Fruit fly (Drosophila melanogaster) whole organism, embryonic: ENCODE results near the gene bin.

Experiments
- Asciz ChIP-seq: fragments of 200-800 bp; sonication (Bioruptor generic); optimal IDR thresholded peaks from 2 replicates; lab custom pipeline; 2017; ENCODE audit warnings: missing biosample characterization, mild to moderate bottlenecking, missing genetic modification characterization, missing genetic modification reagents
- Atf6 ChIP-seq: fragments of 200-800 bp; sonication (Bioruptor generic); IDR thresholded peaks from 2 replicates; pipeline ENCODE4 v1.3.6; 2022; ENCODE audit warnings: missing biosample characterization, missing genetic modification characterization
- Bgb ChIP-seq: fragments of 200-800 bp; sonication (Bioruptor generic); IDR thresholded peaks from 2 replicates; pipeline ENCODE4 v1.3.6; 2022; ENCODE audit warnings: missing biosample characterization, missing genetic modification characterization; ENCODE audit not compliant: partially characterized antibody
- CG10274 ChIP-seq: fragments of 200-800 bp; sonication (Bioruptor generic); optimal IDR thresholded peaks from 3 replicates; lab custom pipeline; 2017; ENCODE audit warnings: missing biosample characterization, mild to moderate bottlenecking, missing genetic modification characterization
- CG10431 ChIP-seq: fragments of 200-800 bp; sonication (Bioruptor generic); optimal IDR thresholded peaks from 3 replicates; lab custom pipeline; 2018; ENCODE audit warnings: missing biosample characterization, mild to moderate bottlenecking, missing genetic modification characterization
- CG10462 ChIP-seq: fragments of 200-800 bp; sonication (Bioruptor generic); optimal IDR thresholded peaks from 2 replicates; lab custom pipeline; 2016; ENCODE audit warnings: missing biosample characterization, missing genetic modification characterization
- CG10959 ChIP-seq: fragments of 200-800 bp; sonication (Bioruptor generic); IDR thresholded peaks from 2 replicates; pipeline ENCODE4 v1.3.6; 2022; ENCODE audit warnings: missing biosample characterization, missing genetic modification characterization
- CG11085 ChIP-seq: fragments of 200-800 bp; sonication (Bioruptor generic); IDR thresholded peaks from 2 replicates; pipeline ENCODE4 v1.3.6; 2022; ENCODE audit warnings: missing biosample characterization, missing genetic modification characterization
- CG11560 ChIP-seq: fragments of 200-800 bp; sonication (Bioruptor generic); IDR thresholded peaks from 3 replicates; pipeline ENCODE4 v1.3.6; 2022; ENCODE audit warnings: missing biosample characterization, missing genetic modification characterization
- CG12299 ChIP-seq: fragments of 200-800 bp; sonication (Bioruptor generic); optimal IDR thresholded peaks from 2 replicates; lab custom pipeline; 2018; ENCODE audit warnings: missing biosample characterization, mild to moderate bottlenecking, missing genetic modification characterization
- CG12744 ChIP-seq: fragments of 200-800 bp; sonication (Bioruptor generic); optimal IDR thresholded peaks from 2 replicates; lab custom pipeline; 2016; ENCODE audit warnings: missing biosample characterization, missing genetic modification characterization
- CG14441 ChIP-seq: fragments of 200-800 bp; sonication (Bioruptor generic); IDR thresholded peaks from 2 replicates; pipeline ENCODE4 v1.3.6; 2022; ENCODE audit warnings: missing biosample characterization, missing genetic modification characterization
- CG15696 ChIP-seq: fragments of 200-800 bp; sonication (Bioruptor generic); optimal IDR thresholded peaks from 2 replicates; lab custom pipeline; 2019; ENCODE audit warnings: missing biosample characterization, mild to moderate bottlenecking, missing genetic modification characterization, moderate library complexity
- CG1647 ChIP-seq: fragments of 200-800 bp; sonication (Bioruptor generic); optimal IDR thresholded peaks from 3 replicates; lab custom pipeline; 2016; ENCODE audit warnings: missing biosample characterization, missing genetic modification characterization
- CG18764 ChIP-seq: fragments of 200-800 bp; sonication (Bioruptor generic); optimal IDR thresholded peaks from 3 replicates; lab custom pipeline; 2016; ENCODE audit warnings: missing biosample characterization, missing genetic modification characterization
- CG3163 ChIP-seq: fragments of 200-800 bp; sonication (Bioruptor generic); optimal IDR thresholded peaks from 3 replicates; lab custom pipeline; 2016; ENCODE audit warnings: missing biosample characterization, missing genetic modification characterization
- CG32532 ChIP-seq: fragments of 200-800 bp; sonication (Bioruptor generic); IDR thresholded peaks from 2 replicates; pipeline ENCODE4 v1.3.6; 2022; ENCODE audit warnings: missing biosample characterization, missing genetic modification characterization
- CG34224 ChIP-seq: fragments of 200-800 bp; sonication (Bioruptor generic); IDR thresholded peaks from 3 replicates; pipeline ENCODE4 v1.3.6; 2022; ENCODE audit warnings: missing biosample characterization, missing genetic modification characterization; ENCODE audit not compliant: partially characterized antibody
- CG3726 ChIP-seq: fragments of 200-800 bp; sonication (Bioruptor generic); IDR thresholded peaks from 3 replicates; pipeline ENCODE4, ENCODE4 v1.3.6; 2022; ENCODE audit warnings: missing biosample characterization, missing genetic modification characterization
- CG4617 ChIP-seq: fragments of 200-800 bp; sonication (Bioruptor generic); optimal IDR thresholded peaks from 3 replicates; lab custom pipeline; 2016; ENCODE audit warnings: missing biosample characterization, missing genetic modification characterization, borderline replicate concordance
- CG5245 ChIP-seq: fragments of 200-800 bp; sonication (Bioruptor generic); optimal IDR thresholded peaks from 3 replicates; lab custom pipeline; 2016; ENCODE audit warnings: missing biosample characterization, missing genetic modification characterization
- CG6175 ChIP-seq: fragments of 200-800 bp; sonication (Bioruptor generic); IDR thresholded peaks from 3 replicates; pipeline ENCODE4 v1.3.6; 2022; ENCODE audit warnings: missing biosample characterization, missing genetic modification characterization
- CG7745 ChIP-seq: fragments of 200-800 bp; sonication (Bioruptor generic); optimal IDR thresholded peaks from 2 replicates; lab custom pipeline; 2018; ENCODE audit warnings: missing biosample characterization, mild to moderate bottlenecking, missing genetic modification characterization, moderate library complexity
- CG8290 ChIP-seq, 3 experiments: fragments of 200-800 bp; sonication (Bioruptor generic); optimal IDR thresholded peaks; 2 replicates each; lab custom pipeline; 2016 to 2019; ENCODE audit warnings: missing biosample characterization in 3 of 3, missing genetic modification characterization in 3 of 3, mild to moderate bottlenecking in 2 of 3, moderate library complexity in 1 of 3
- Hand ChIP-seq: fragments of 200-800 bp; sonication (Bioruptor generic); optimal IDR thresholded peaks from 2 replicates; lab custom pipeline; 2017; ENCODE audit warnings: mild to moderate bottlenecking, missing biosample characterization, missing genetic modification reagents, missing genetic modification characterization
- Jarid2 ChIP-seq: fragments of 200-800 bp; sonication (Bioruptor generic); optimal IDR thresholded peaks from 3 replicates; lab custom pipeline; 2017; ENCODE audit warnings: mild to moderate bottlenecking, missing biosample characterization, missing genetic modification reagents, missing genetic modification characterization
- Opbp ChIP-seq: fragments of 200-800 bp; sonication (Bioruptor generic); IDR thresholded peaks from 3 replicates; pipeline ENCODE4 v1.3.6; 2022; ENCODE audit warnings: missing biosample characterization, missing genetic modification characterization; ENCODE audit not compliant: partially characterized antibody
- Usf ChIP-seq: fragments of 200-800 bp; sonication (Bioruptor generic); optimal IDR thresholded peaks from 2 replicates; lab custom pipeline; 2017; ENCODE audit warnings: missing genotype, missing biosample characterization, missing genetic modification characterization
- al ChIP-seq: fragments of 200-800 bp; sonication (Bioruptor generic); IDR thresholded peaks from 2 replicates; pipeline ENCODE4 v1.3.6; 2022; ENCODE audit warnings: missing biosample characterization, missing genetic modification characterization
- ara ChIP-seq: fragments of 200-800 bp; sonication (Bioruptor generic); IDR thresholded peaks from 2 replicates; pipeline ENCODE4 v1.3.6; 2022; ENCODE audit warnings: missing biosample characterization, missing genetic modification characterization
- caup ChIP-seq: fragments of 200-800 bp; sonication (Bioruptor generic); optimal IDR thresholded peaks from 3 replicates; lab custom pipeline; 2017; ENCODE audit warnings: missing biosample characterization, mild to moderate bottlenecking, missing genetic modification characterization, moderate library complexity; ENCODE audit not compliant: severe bottlenecking
- chn ChIP-seq: fragments of 200-800 bp; sonication (Bioruptor generic); optimal IDR thresholded peaks from 2 replicates; lab custom pipeline; 2016; ENCODE audit warnings: missing biosample characterization, missing genetic modification characterization
- ci ChIP-seq: fragments of 200-800 bp; sonication (Bioruptor generic); IDR thresholded peaks from 3 replicates; pipeline ENCODE4 v1.3.6; 2022; ENCODE audit warnings: missing biosample characterization, missing genetic modification characterization
- da ChIP-seq: fragments of 200-800 bp; sonication (Bioruptor generic); optimal IDR thresholded peaks from 2 replicates; lab custom pipeline; 2016; ENCODE audit warnings: missing biosample characterization, missing genetic modification characterization
- dmrt11E ChIP-seq: fragments of 200-800 bp; sonication (Bioruptor generic); optimal IDR thresholded peaks from 3 replicates; lab custom pipeline; 2018; ENCODE audit warnings: missing biosample characterization, mild to moderate bottlenecking, missing genetic modification characterization, moderate library complexity
- gem ChIP-seq: fragments of 200-800 bp; sonication (Bioruptor generic); optimal IDR thresholded peaks from 2 replicates; lab custom pipeline; 2019; ENCODE audit warnings: missing biosample characterization, mild to moderate bottlenecking, missing genetic modification characterization, moderate library complexity
- hkb ChIP-seq, 2 experiments: fragments of 200-800 bp in 1 of 2; fragments of >200 bp in 1 of 2; sonication (Bioruptor generic) in 1 of 2; IDR thresholded peaks in 1 of 2; optimal IDR thresholded peaks in 1 of 2; 2 replicates each; pipeline versions ENCODE4 v1.3.6 to Lab custom; 2017 to 2022; ENCODE audit warnings: missing biosample characterization in 1 of 2, missing genetic modification characterization in 1 of 2
- insv ChIP-seq, 2 experiments: fragments of 200-800 bp; sonication (Bioruptor generic); optimal IDR thresholded peaks; 3 replicates each; lab custom pipeline; 2016 to 2018; ENCODE audit warnings: missing biosample characterization in 2 of 2, missing genetic modification characterization in 2 of 2
- mam ChIP-seq: fragments of 200-800 bp; sonication (Bioruptor generic); optimal IDR thresholded peaks from 3 replicates; lab custom pipeline; 2016; ENCODE audit warnings: missing biosample characterization, missing genetic modification characterization
- nerfin-2 ChIP-seq: fragments of 200-800 bp; sonication (Bioruptor generic); IDR thresholded peaks from 2 replicates; pipeline ENCODE4 v1.3.6; 2022; ENCODE audit warnings: missing biosample characterization, missing genetic modification characterization; ENCODE audit not compliant: partially characterized antibody
- nom ChIP-seq: fragments of 200-800 bp; sonication (Bioruptor generic); optimal IDR thresholded peaks from 2 replicates; lab custom pipeline; 2017; ENCODE audit warnings: missing biosample characterization, missing genetic modification characterization, mild to moderate bottlenecking, moderate library complexity, missing genetic modification reagents
- pan ChIP-seq, 4 experiments: fragments of >200 bp in 3 of 4; fragments of 200-800 bp in 1 of 4; sonication (Bioruptor generic) in 1 of 4; optimal IDR thresholded peaks in 3 of 4; IDR thresholded peaks in 1 of 4; 2 replicates each; pipeline versions ENCODE4 v1.3.6 to Lab custom; 2017 to 2022; ENCODE audit warnings: missing biosample characterization in 2 of 4, missing genetic modification characterization in 2 of 4, mixed read lengths in 1 of 4
- pros ChIP-seq: fragments of 200-800 bp; sonication (Bioruptor generic); optimal IDR thresholded peaks from 3 replicates; lab custom pipeline; 2019; ENCODE audit warnings: missing biosample characterization, mild to moderate bottlenecking, missing genetic modification characterization, moderate library complexity
- sd ChIP-seq: fragments of 200-800 bp; sonication (Bioruptor generic); optimal IDR thresholded peaks from 3 replicates; lab custom pipeline; 2018; ENCODE audit warnings: missing biosample characterization, mild to moderate bottlenecking, missing genetic modification characterization, moderate library complexity
- sens-2 ChIP-seq: fragments of 200-800 bp; sonication (Bioruptor generic); IDR thresholded peaks from 2 replicates; pipeline ENCODE4 v1.3.6; 2022; ENCODE audit warnings: missing biosample characterization, missing genetic modification characterization
- sob ChIP-seq: fragments of 200-800 bp; sonication (Bioruptor generic); IDR thresholded peaks from 2 replicates; pipeline ENCODE4 v1.3.6; 2022; ENCODE audit warnings: missing biosample characterization, missing genetic modification characterization
- unc-4 ChIP-seq: fragments of 200-800 bp; sonication (Bioruptor generic); IDR thresholded peaks from 2 replicates; pipeline ENCODE4 v1.3.6; 2022; ENCODE audit warnings: missing biosample characterization, missing genetic modification characterization; ENCODE audit not compliant: partially characterized antibody
- wor ChIP-seq: fragments of 200-800 bp; sonication (Bioruptor generic); IDR thresholded peaks from 2 replicates; pipeline ENCODE4 v1.3.6; 2022; ENCODE audit warnings: missing biosample characterization, missing genetic modification characterization

bin gene

DNA sequence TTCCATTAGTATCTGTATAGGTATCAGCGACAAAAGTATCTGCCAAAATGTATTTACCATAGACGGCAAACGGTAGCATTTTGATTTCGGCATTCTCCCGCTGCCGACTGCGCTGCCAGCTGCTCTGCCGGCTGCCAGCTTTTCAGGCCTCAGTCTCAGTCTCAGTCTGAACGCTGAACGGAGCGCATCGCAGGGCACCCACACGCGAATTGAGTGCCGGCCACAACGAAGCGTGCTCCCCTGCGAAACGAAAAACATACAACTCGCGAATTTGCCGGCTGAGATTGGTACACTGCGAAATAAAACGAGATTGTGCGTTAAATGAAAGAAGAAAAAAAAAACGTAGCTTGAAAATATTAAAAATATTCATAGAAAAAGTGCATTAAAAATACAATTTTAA, 8.3 kb downstream of the bin start, which contains the start of gene Mp (continued):
- TF ChIP-seq mam (GFP tag; lab: Kevin White, UChicago): no peak
- TF ChIP-seq Bgb (GFP tag; lab: Robert Waterston, UW): peak; percentile 46; the same call in 1 of the 2 replicates
- TF ChIP-seq nom (GFP tag; lab: Kevin White, UChicago): no peak
- no peak for TF ChIP-seq chn (GFP tag; lab: Kevin White, UChicago)
- TF ChIP-seq sd (tag; lab: Kevin White, UChicago): no peak
- no peak for TF ChIP-seq sens-2 (GFP tag; lab: Robert Waterston, UW)
- no peak for TF ChIP-seq CG1647 (GFP tag; lab: Kevin White, UChicago)
- TF ChIP-seq CG10274: peak; percentile 47
- 0 out of 2 replicates have a peak, but pooled peaks have one; percentile 20 for TF ChIP-seq CG10959 (GFP tag; lab: Robert Waterston, UW)
- peak; percentile 9 for TF ChIP-seq gem (tag; lab: Kevin White, UChicago)
- TF ChIP-seq CG12299 (tag; lab: Kevin White, UChicago): no peak
- TF ChIP-seq ara (GFP tag; lab: Robert Waterston, UW): no peak
- TF ChIP-seq CG34224 (GFP tag; lab: Robert Waterston, UW): no peak
- 0 out of 2 replicates have a peak, but pooled peaks have one; percentile 31 for TF ChIP-seq CG14441 (GFP tag; lab: Robert Waterston, UW)
- TF ChIP-seq Asciz (GFP tag; lab: Kevin White, UChicago): no peak
- no peak for TF ChIP-seq CG15696
- no peak for TF ChIP-seq al (GFP tag; lab: Robert Waterston, UW)
- no peak for TF ChIP-seq unc-4 (GFP tag; lab: Robert Waterston, UW)
- no peak for TF ChIP-seq hkb (optimal IDR thresholded peaks at IDR 0.05; lab: Kevin White, UChicago)
- TF ChIP-seq hkb (GFP tag; IDR thresholded peaks at IDR 0.05; lab: Robert Waterston, UW): 0 out of 2 replicates have a peak, but pooled peaks have one; percentile 38
- peak; percentile 78 for TF ChIP-seq Jarid2 (GFP tag; lab: Kevin White, UChicago)
- TF ChIP-seq sob (GFP tag; lab: Robert Waterston, UW): peak; percentile 32; the same call in 1 of the 2 replicates
- peak; percentile 32; the same call in 1 of the 2 replicates for TF ChIP-seq Atf6 (GFP tag; lab: Robert Waterston, UW)
- TF ChIP-seq pan (optimal IDR thresholded peaks at IDR 0.05; lab: Kevin White, UChicago): no peak
- peak in 1 of 2 experiments; percentile 21 for TF ChIP-seq pan (GFP tag; optimal IDR thresholded peaks at IDR 0.05 in 1 of 2, IDR thresholded peaks at IDR 0.05 in 1 of 2)
- TF ChIP-seq da (GFP tag; lab: Kevin White, UChicago): no peak
- TF ChIP-seq wor (GFP tag; lab: Robert Waterston, UW): no peak
- TF ChIP-seq CG11085 (GFP tag; lab: Robert Waterston, UW): no peak
- no peak for TF ChIP-seq CG10462 (GFP tag; lab: Kevin White, UChicago)
- no peak for TF ChIP-seq CG5245 (GFP tag; lab: Kevin White, UChicago)
- no peak for TF ChIP-seq dmrt11E (tag; lab: Kevin White, UChicago)
- TF ChIP-seq CG32532: peak; percentile 37; the same call in 1 of the 2 replicates
- TF ChIP-seq Hand (GFP tag; lab: Kevin White, UChicago): no peak
- no peak for TF ChIP-seq CG12744 (GFP tag; lab: Kevin White, UChicago)
- TF ChIP-seq CG6175: no peak
- TF ChIP-seq CG11560 (tag; lab: Robert Waterston, UW): no peak
- TF ChIP-seq CG8290 (GFP tag; optimal IDR thresholded peaks at IDR 0.05; lab: Kevin White, UChicago): no peak
- peak in 1 of 2 experiments; percentile 46 for TF ChIP-seq CG8290 (tag; optimal IDR thresholded peaks at IDR 0.05; lab: Kevin White, UChicago)
- TF ChIP-seq CG10431 (GFP tag; lab: Kevin White, UChicago): no peak
- no peak for TF ChIP-seq Usf (GFP tag; lab: Kevin White, UChicago)
- TF ChIP-seq CG4617: no peak
- no peak for TF ChIP-seq insv (GFP tag; optimal IDR thresholded peaks at IDR 0.05; lab: Kevin White, UChicago)
- TF ChIP-seq ci (GFP tag; lab: Robert Waterston, UW): 0 out of 3 replicates have a peak, but pooled peaks have one; percentile 47
- TF ChIP-seq CG3726 (GFP tag; lab: Robert Waterston, UW): no peak
- TF ChIP-seq CG7745: no peak
- TF ChIP-seq CG3163: no peak
- TF ChIP-seq Opbp (GFP tag; lab: Robert Waterston, UW): no peak
- no peak for TF ChIP-seq pros (GFP tag; lab: Kevin White, UChicago)
- TF ChIP-seq CG18764 (GFP tag; lab: Kevin White, UChicago): no peak
- 0 out of 2 replicates have a peak, but pooled peaks have one; percentile 26 for TF ChIP-seq nerfin-2 (GFP tag; lab: Robert Waterston, UW)
- TF ChIP-seq caup (GFP tag; lab: Kevin White, UChicago): no peak
